Worm (Caenorhabditis elegans): ENCODE measurements around the gene T25E12.6.

T25E12.6 gene

DNA sequence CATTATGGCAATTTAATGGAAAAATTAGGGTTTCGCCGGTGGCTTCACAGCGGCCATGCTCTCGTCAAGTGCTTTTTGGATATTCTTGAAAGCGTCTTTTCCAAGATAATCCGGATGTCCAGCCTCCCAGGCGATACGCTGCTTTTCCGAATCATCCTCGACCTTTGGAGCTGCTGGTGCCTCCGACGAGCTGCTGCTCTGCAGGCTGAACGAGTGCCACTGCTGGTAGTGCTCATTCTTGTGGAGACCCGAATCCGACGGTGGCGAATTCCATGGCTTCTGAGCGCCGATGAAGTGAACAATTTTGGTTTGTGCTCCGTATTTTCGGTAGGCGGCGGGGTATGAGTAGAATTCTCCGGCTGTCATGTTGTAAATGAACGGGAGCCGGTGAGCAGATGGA is 3.0 kb downstream of the T25E12.6 start:
- TF ChIP-seq ZK546.5 (tag; optimal IDR thresholded peaks at IDR 0.05) (no peak), elt-1 (tag; optimal IDR thresholded peaks at IDR 0.05) (no peak), zag-1 (tag; optimal IDR thresholded peaks at IDR 0.05) (no peak), ztf-11 (tag; optimal IDR thresholded peaks at IDR 0.05) (no peak), unc-55 (GFP tag; optimal IDR thresholded peaks at IDR 0.05) (no peak), mbf-1 (tag; optimal IDR thresholded peaks at IDR 0.05) (no peak), nhr-25 (tag; optimal IDR thresholded peaks at IDR 0.05) (no peak), aly-2 (tag; optimal IDR thresholded peaks at IDR 0.05) (no peak), lsy-2 (tag; optimal IDR thresholded peaks at IDR 0.05) (no peak), ztf-4 (tag; optimal IDR thresholded peaks at IDR 0.05) (no peak), nhr-77 (tag; optimal IDR thresholded peaks at IDR 0.05) (no peak), unc-62 (GFP tag; optimal IDR thresholded peaks at IDR 0.05) (no peak), mab-5 (tag; optimal IDR thresholded peaks at IDR 0.05) (no peak), nhr-12 (tag; optimal IDR thresholded peaks at IDR 0.05) (no peak), crh-2 (tag; optimal IDR thresholded peaks at IDR 0.05) (no peak), elt-3 (tag; optimal IDR thresholded peaks at IDR 0.05) (no peak), lin-13 (GFP tag; optimal IDR thresholded peaks at IDR 0.05) (no peak), sma-9 (GFP tag; optimal IDR thresholded peaks at IDR 0.05) (no peak), sma-9 (tag; optimal IDR thresholded peaks at IDR 0.05) (no peak), R02D3.7 (tag; optimal IDR thresholded peaks at IDR 0.05) (no peak), ama-1 (optimal IDR thresholded peaks at IDR 0.05) (no peak)

DNA sequence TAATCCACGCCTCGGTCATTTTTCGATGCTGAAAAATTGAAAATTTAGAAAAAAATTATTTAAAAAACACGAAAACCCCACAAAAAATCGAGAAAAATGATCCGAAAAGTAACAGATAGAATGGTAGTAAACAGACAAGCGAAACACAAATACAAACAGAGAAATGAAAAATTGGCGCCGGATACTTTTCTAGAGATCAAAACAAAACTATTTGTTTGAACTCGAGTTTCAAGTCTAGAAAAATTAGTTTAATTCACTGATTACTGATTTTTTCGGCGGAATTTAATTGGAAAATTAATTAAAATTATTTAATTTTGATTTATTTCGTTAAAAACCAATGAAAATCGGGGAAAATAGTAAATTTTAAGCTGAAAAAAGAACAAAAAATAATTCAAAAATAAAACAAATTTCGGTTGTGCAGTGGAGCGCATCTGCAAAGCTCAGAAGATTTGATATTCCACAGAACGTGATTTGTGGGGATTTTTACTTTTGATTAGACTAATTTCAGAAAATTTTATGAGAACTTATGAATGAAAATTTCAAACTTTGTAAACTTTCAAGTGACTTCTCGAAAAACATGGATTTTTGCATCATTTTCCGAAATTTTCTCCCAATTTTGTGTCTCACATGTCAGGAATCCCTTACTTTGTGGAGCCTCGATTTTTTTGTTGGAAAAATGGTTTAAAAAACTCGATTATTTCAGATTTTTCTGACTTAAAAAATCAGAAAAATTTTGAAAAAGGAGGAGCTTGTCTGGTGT is 4.2 kb downstream of the T25E12.6 start, which contains the start of gene gyg-2:
Gene gyg-2, minus strand, starts transcription at position 28 of the 760 bp plus-strand sequence.
- TF ChIP-seq unc-39 (tag; optimal IDR thresholded peaks at IDR 0.05) (no peak), lsy-2 (tag; optimal IDR thresholded peaks at IDR 0.05) (no peak), crh-2 (tag; optimal IDR thresholded peaks at IDR 0.05) (no peak), lin-39 (tag; optimal IDR thresholded peaks at IDR 0.05) (no peak), Y55F3AM.14 (GFP tag; optimal IDR thresholded peaks at IDR 0.05) (no peak), ama-1 (optimal IDR thresholded peaks at IDR 0.05) (no peak), mbf-1 (tag; optimal IDR thresholded peaks at IDR 0.05) (no peak), ceh-16 (tag; optimal IDR thresholded peaks at IDR 0.05) (no peak), ceh-82 (tag; optimal IDR thresholded peaks at IDR 0.05) (no peak), nhr-77 (tag; optimal IDR thresholded peaks at IDR 0.05) (no peak), nhr-25 (tag; optimal IDR thresholded peaks at IDR 0.05) (no peak), ztf-11 (tag; optimal IDR thresholded peaks at IDR 0.05) (no peak), gmeb-1 (tag; optimal IDR thresholded peaks at IDR 0.05) (no peak)

ce11 chrV:16747031-16747672 is 4.9 kb downstream of the T25E12.6 start, which contains the start of gene dkf-2:
Gene dkf-2 (plus strand): TSS chrV:16747622.
- TF ChIP-seq C34F6.9 (tag; optimal IDR thresholded peaks at IDR 0.05) (no peak), lsy-2 (tag; optimal IDR thresholded peaks at IDR 0.05) (no peak), mbf-1 (tag; optimal IDR thresholded peaks at IDR 0.05) (no peak)

- TF ChIP-seq nhr-237 (tag; optimal IDR thresholded peaks at IDR 0.05) = no peak
- TF ChIP-seq Y55F3AM.14 (GFP tag; optimal IDR thresholded peaks at IDR 0.05) = no peak
- TF ChIP-seq lin-11 (tag; optimal IDR thresholded peaks at IDR 0.05) = no peak
- TF ChIP-seq dmd-4 (tag; optimal IDR thresholded peaks at IDR 0.05) = no peak
- TF ChIP-seq ztf-4 (tag; optimal IDR thresholded peaks at IDR 0.05) = no peak
- no peak for TF ChIP-seq ceh-82 (tag; optimal IDR thresholded peaks at IDR 0.05)
- no peak for TF ChIP-seq aly-2 (tag; optimal IDR thresholded peaks at IDR 0.05)
- no peak for TF ChIP-seq peb-1 (tag; optimal IDR thresholded peaks at IDR 0.05)
- no peak for TF ChIP-seq nhr-23 (tag; optimal IDR thresholded peaks at IDR 0.05)
- TF ChIP-seq blmp-1 (tag; optimal IDR thresholded peaks at IDR 0.05; ENCODE audit: insufficient read depth) = no peak
- no peak for TF ChIP-seq crh-2 (tag; optimal IDR thresholded peaks at IDR 0.05)
- TF ChIP-seq sma-3 (GFP tag; optimal IDR thresholded peaks at IDR 0.05) = no peak
- no peak for TF ChIP-seq C34F6.9 (tag; optimal IDR thresholded peaks at IDR 0.05)
- TF ChIP-seq unc-62 (GFP tag; optimal IDR thresholded peaks at IDR 0.05) = no peak
- TF ChIP-seq nhr-25 (tag; optimal IDR thresholded peaks at IDR 0.05) = no peak
- no peak for TF ChIP-seq nhr-11 (tag; optimal IDR thresholded peaks at IDR 0.05)
Measured at ce11 chrV:16749473-16749872, 7.2 kb downstream of the T25E12.6 start.
